Worm (Caenorhabditis elegans) whole organism, L1 larva: Measurements from ENCODE around the gene cku-80.

Source experiments
- alr-1 ChIP-seq: fragments of 200-800 bp; sonication (Bioruptor generic); optimal IDR thresholded peaks from 2 replicates; lab custom pipeline; 2018; ENCODE audit warnings: borderline replicate concordance, mild to moderate bottlenecking, missing genetic modification characterization, missing compliant biosample characterization
- ceh-63 ChIP-seq: fragments of 200-800 bp; sonication (Bioruptor generic); optimal IDR thresholded peaks from 2 replicates; lab custom pipeline; 2018; ENCODE audit warnings: mild to moderate bottlenecking, missing genetic modification characterization, missing compliant biosample characterization
- ceh-82 ChIP-seq, 3 experiments: fragments of 150-350 bp in 1 of 3; sonication (generic microtip) in 2 of 3; optimal IDR thresholded peaks; 2 replicates each; lab custom pipeline; 2014 to 2017; ENCODE audit warnings: missing biosample characterization in 3 of 3, missing genetic modification characterization in 3 of 3
- efl-1 ChIP-seq, 4 experiments: fragments of 150-350 bp; optimal IDR thresholded peaks in 3 of 4; peaks in 1 of 4; 1 replicate in 1 of 4; 2 replicates in 3 of 4; lab custom pipeline; 2014; ENCODE audit warnings: missing biosample characterization in 2 of 4, missing genetic modification characterization in 2 of 4, missing genetic modification reagents in 2 of 4
- elt-3 ChIP-seq, 6 experiments: fragments of 150-350 bp in 1 of 6; sonication (generic microtip); optimal IDR thresholded peaks; 2 replicates each; lab custom pipeline; 2017 to 2018; ENCODE audit warnings: missing biosample characterization in 6 of 6, missing genetic modification characterization in 6 of 6, inconsistent platforms in 1 of 6
- lin-14 ChIP-seq: fragments of 200-800 bp; sonication (Bioruptor generic); optimal IDR thresholded peaks from 2 replicates; lab custom pipeline; 2018; ENCODE audit warnings: mild to moderate bottlenecking, missing genetic modification characterization, moderate library complexity, missing compliant biosample characterization
- mef-2 ChIP-seq: fragments of 150-350 bp; optimal IDR thresholded peaks from 2 replicates; lab custom pipeline; 2014; ENCODE audit warnings: missing biosample characterization, missing genetic modification characterization
- rnt-1 ChIP-seq: sonication (generic microtip); optimal IDR thresholded peaks from 2 replicates; lab custom pipeline; 2016; ENCODE audit warnings: mild to moderate bottlenecking, missing genetic modification characterization, moderate library complexity, missing compliant biosample characterization
- snpc-4 ChIP-seq: fragments of 150-350 bp; optimal IDR thresholded peaks from 2 replicates; lab custom pipeline; 2014; ENCODE audit warnings: missing biosample characterization, missing genetic modification characterization
- unc-98 ChIP-seq: fragments of 200-800 bp; sonication (Bioruptor generic); IDR thresholded peaks from 2 replicates; pipeline ENCODE4 v1.3.6; 2022; ENCODE audit warnings: missing genetic modification characterization, missing compliant biosample characterization
- zag-1 ChIP-seq: fragments of 150-350 bp; optimal IDR thresholded peaks from 2 replicates; lab custom pipeline; 2014; ENCODE audit warnings: missing biosample characterization, missing genetic modification characterization

DNA sequence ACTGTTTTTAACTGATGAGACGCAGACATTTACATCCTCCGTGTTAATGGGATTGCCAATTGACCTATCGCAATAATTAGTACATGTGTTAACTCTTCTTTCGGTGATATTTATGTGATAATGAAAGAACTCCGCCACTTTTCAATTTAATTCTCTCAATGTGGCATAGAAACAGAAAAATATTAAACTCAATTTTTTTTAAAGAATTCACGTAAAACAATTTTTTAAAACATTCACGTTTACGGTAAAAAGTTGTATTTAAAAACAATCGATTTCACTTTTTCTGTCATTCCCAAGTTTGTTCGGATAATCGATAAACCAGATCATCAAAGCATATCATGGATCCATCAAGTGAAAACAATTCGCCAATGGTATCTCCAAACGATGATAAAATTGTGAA lies 49.2 kb downstream of the cku-80 start, which contains the start of gene mstr-2:
- no peak for TF ChIP-seq unc-98 (GFP tag; lab: Robert Waterston, UW)
- TF ChIP-seq snpc-4 (tag; lab: Kevin White, UChicago): no peak
- TF ChIP-seq efl-1 (optimal IDR thresholded peaks at IDR 0.05; lab: Kevin White, UChicago): no peak
- TF ChIP-seq efl-1 (GFP tag; optimal IDR thresholded peaks at IDR 0.05 in 1 of 2; lab: Kevin White, UChicago): no peak
- TF ChIP-seq zag-1: no peak
- TF ChIP-seq ceh-82 (tag; optimal IDR thresholded peaks at IDR 0.05; lab: Kevin White, UChicago): no peak
- TF ChIP-seq rnt-1 (tag; lab: Kevin White, UChicago): no peak
- TF ChIP-seq ceh-63 (GFP tag; lab: Kevin White, UChicago): no peak
- TF ChIP-seq mef-2 (tag; lab: Kevin White, UChicago): no peak
- TF ChIP-seq elt-3 (tag; optimal IDR thresholded peaks at IDR 0.05; lab: Kevin White, UChicago): no peak
- no peak for TF ChIP-seq alr-1
- TF ChIP-seq lin-14: no peak
